Fruit fly (Drosophila melanogaster): ENCODE measurements around the gene CG8043.

Gene CG8043

DNA sequence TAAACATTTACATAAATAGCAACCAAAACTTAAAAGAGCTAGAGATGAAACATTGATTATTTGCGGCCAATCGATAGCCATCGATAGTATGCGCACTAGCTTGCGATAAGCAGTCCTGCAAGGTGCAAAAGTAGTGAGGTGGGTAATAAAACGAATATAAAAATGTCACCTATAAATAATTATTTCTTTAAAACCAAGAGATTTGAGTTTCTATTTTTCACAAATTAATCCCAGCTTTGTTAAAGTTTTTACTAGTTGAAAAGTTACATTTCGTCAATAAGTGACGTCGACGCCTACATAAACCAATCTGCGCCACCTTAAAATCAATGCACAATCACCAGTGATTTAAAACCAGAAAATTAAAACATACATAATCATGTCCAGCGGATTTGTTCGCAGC lies 26.0 kb upstream of the CG8043 start, which contains the start of the genes Mkk4 and SLIRP2 (continued):
- TF ChIP-seq CG10267 (tag; optimal IDR thresholded peaks at IDR 0.05) (peak; percentile 96), HHEX (GFP tag; optimal IDR thresholded peaks at IDR 0.05) (peak; percentile 98), CG4282 (GFP tag; optimal IDR thresholded peaks at IDR 0.05) (peak; percentile 96), CG43689 (GFP tag; IDR thresholded peaks at IDR 0.05) (peak; percentile 97), bcd (GFP tag; optimal IDR thresholded peaks at IDR 0.05) (peak; percentile 99), CG4360 (GFP tag; IDR thresholded peaks at IDR 0.05) (peak; percentile 90), CG2875 (GFP tag; optimal IDR thresholded peaks at IDR 0.05) (peak; percentile 98), otp (GFP tag; IDR thresholded peaks at IDR 0.05) (peak; percentile 99), Deaf1 (tag; optimal IDR thresholded peaks at IDR 0.05) (peak; percentile 87), D (optimal IDR thresholded peaks at IDR 0.05) (no peak), D (GFP tag; optimal IDR thresholded peaks at IDR 0.05) (peak; percentile 98), CG7987 (GFP tag; optimal IDR thresholded peaks at IDR 0.05) (peak; percentile 97), klu (GFP tag; IDR thresholded peaks at IDR 0.05) (peak; percentile 98), Opbp (GFP tag; IDR thresholded peaks at IDR 0.05; ENCODE audit: partially characterized antibody) (peak; percentile 82), CG9797 (GFP tag; optimal IDR thresholded peaks at IDR 0.05) (peak; percentile 64), tin (GFP tag; optimal IDR thresholded peaks at IDR 0.05) (peak; percentile 99), GATAe (GFP tag; conservative IDR thresholded peaks at IDR 0.05) (peak; percentile 97), CG11398 (GFP tag; optimal IDR thresholded peaks at IDR 0.05) (peak; percentile 98), sim (GFP tag; IDR thresholded peaks at IDR 0.05) (peak; percentile 98), CG3847 (GFP tag; IDR thresholded peaks at IDR 0.05) (peak; percentile 99), CG14441 (GFP tag; IDR thresholded peaks at IDR 0.05) (peak; percentile 99), oc (tag; optimal IDR thresholded peaks at IDR 0.05) (peak; percentile 99), kay (GFP tag; optimal IDR thresholded peaks at IDR 0.05) (peak; percentile 98), Chrac-16 (GFP tag; optimal IDR thresholded peaks at IDR 0.05) (peak; percentile 99), btn (GFP tag; optimal IDR thresholded peaks at IDR 0.05) (peak; percentile 97), Atf-2 (GFP tag; optimal IDR thresholded peaks at IDR 0.05) (peak; percentile 99), NfI (GFP tag; optimal IDR thresholded peaks at IDR 0.05) (peak; percentile 99), CG15696 (tag; optimal IDR thresholded peaks at IDR 0.05) (peak; percentile 99), MTF-1 (GFP tag; optimal IDR thresholded peaks at IDR 0.05; ENCODE audit: borderline replicate concordance) (peak; percentile 97), Dad (GFP tag; optimal IDR thresholded peaks at IDR 0.05) (peak; percentile 99), nerfin-2 (GFP tag; IDR thresholded peaks at IDR 0.05; ENCODE audit: partially characterized antibody) (peak; percentile 77), Awh (GFP tag; IDR thresholded peaks at IDR 0.05) (peak; percentile 99), CG11085 (GFP tag; IDR thresholded peaks at IDR 0.05) (peak; percentile 98), BEAF-32 (GFP tag; optimal IDR thresholded peaks at IDR 0.05) (peak; percentile 95), Scr (GFP tag; IDR thresholded peaks at IDR 0.05; ENCODE audit: partially characterized antibody) (peak; percentile 87), vnd (GFP tag; IDR thresholded peaks at IDR 0.05; ENCODE audit: partially characterized antibody) (peak; percentile 85), CG14014 (GFP tag; IDR thresholded peaks at IDR 0.05) (peak; percentile 99), ken (GFP tag; IDR thresholded peaks at IDR 0.05) (peak; percentile 99), CG33213 (GFP tag; optimal IDR thresholded peaks at IDR 0.05) (peak; percentile 99), CHES-1-like (GFP tag; optimal IDR thresholded peaks at IDR 0.05) (peak; percentile 99), al (GFP tag; IDR thresholded peaks at IDR 0.05) (peak; percentile 98), repo (GFP tag; optimal IDR thresholded peaks at IDR 0.05) (peak; percentile 98), CG18619 (GFP tag; optimal IDR thresholded peaks at IDR 0.05) (peak; percentile 99), ato (GFP tag; IDR thresholded peaks at IDR 0.05; ENCODE audit: partially characterized antibody) (peak; percentile 70), Nf-YB (GFP tag; optimal IDR thresholded peaks at IDR 0.05) (peak; percentile 88), ro (GFP tag; IDR thresholded peaks at IDR 0.05) (peak; percentile 97), fd102C (GFP tag; optimal IDR thresholded peaks at IDR 0.05) (peak; percentile 95), bigmax (GFP tag; optimal IDR thresholded peaks at IDR 0.05) (peak; percentile 72), pita (GFP tag; optimal IDR thresholded peaks at IDR 0.05) (no peak), CG15601 (tag; optimal IDR thresholded peaks at IDR 0.05) (peak; percentile 98), insv (GFP tag; optimal IDR thresholded peaks at IDR 0.05) (peak; percentile 29 to 81)
